Worm (Caenorhabditis elegans) whole organism, L2 larva: ENCODE measurements around the gene fbxa-24.

Source experiments
- ZK546.5 ChIP-seq: sonication (generic microtip); optimal IDR thresholded peaks from 2 replicates; lab custom pipeline; 2017; ENCODE audit warnings: missing biosample characterization, missing genetic modification characterization
- ama-1 ChIP-seq: fragments of 150-350 bp; optimal IDR thresholded peaks from 2 replicates; lab custom pipeline; 2018; ENCODE audit warnings: inconsistent platforms
- ceh-82 ChIP-seq: fragments of 150-350 bp; optimal IDR thresholded peaks from 2 replicates; lab custom pipeline; 2014; ENCODE audit warnings: missing biosample characterization, missing genetic modification characterization
- lin-39 ChIP-seq: fragments of 150-350 bp; optimal IDR thresholded peaks from 2 replicates; lab custom pipeline; 2014; ENCODE audit warnings: missing biosample characterization, missing genetic modification reagents, missing genetic modification characterization
- skn-1 ChIP-seq: sonication (generic microtip); optimal IDR thresholded peaks from 2 replicates; lab custom pipeline; 2017; ENCODE audit warnings: missing biosample characterization, missing genetic modification characterization
- unc-55 ChIP-seq: fragments of 150-350 bp; sonication (generic microtip); optimal IDR thresholded peaks from 3 replicates; lab custom pipeline; 2014; ENCODE audit warnings: missing biosample characterization, missing genetic modification reagents, missing genetic modification characterization
- zag-1 ChIP-seq: fragments of 150-350 bp; optimal IDR thresholded peaks from 2 replicates; lab custom pipeline; 2014; ENCODE audit warnings: missing biosample characterization, missing genetic modification characterization

DNA sequence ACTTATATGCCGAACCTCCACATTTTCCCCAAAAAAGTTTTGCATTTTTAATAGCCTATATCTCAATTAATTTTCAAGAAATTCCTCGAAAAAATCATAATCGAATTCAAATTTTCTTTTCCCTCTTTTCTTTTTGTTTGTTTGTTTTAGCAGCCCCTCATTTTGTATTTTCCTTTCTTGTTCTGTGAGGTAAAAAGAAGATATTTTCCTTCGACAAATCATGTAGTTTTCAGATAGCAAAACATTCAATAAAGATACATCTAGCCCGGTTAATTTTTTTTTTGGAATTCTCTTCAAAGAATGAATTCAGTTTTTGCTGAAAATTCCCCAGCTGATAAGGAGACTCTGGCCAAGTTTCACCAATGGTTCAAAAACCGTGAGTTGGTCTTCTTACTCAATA, 40.6 kb upstream of the fbxa-24 start, which contains the start of gene T24E12.3:
- no peak for TF ChIP-seq ZK546.5 (tag; lab: Kevin White, UChicago)
- TF ChIP-seq ama-1 (lab: Kevin White, UChicago), result no peak
- no peak for TF ChIP-seq unc-55 (GFP tag; lab: Kevin White, UChicago)
- TF ChIP-seq skn-1 (tag; lab: Kevin White, UChicago), result no peak
- TF ChIP-seq ceh-82, result no peak
- no peak for TF ChIP-seq lin-39 (tag; lab: Kevin White, UChicago)
- no peak for TF ChIP-seq zag-1
